Fruit fly (Drosophila melanogaster) whole organism, embryonic: Measurements from ENCODE around the gene CG18788.

Source experiments
- ATbp ChIP-seq: fragments of 200-800 bp; sonication (Bioruptor generic); optimal IDR thresholded peaks from 2 replicates; lab custom pipeline; 2017; ENCODE audit warnings: missing biosample characterization, mild to moderate bottlenecking, missing genetic modification characterization, missing genetic modification reagents
- Ada2b ChIP-seq: fragments of 200-800 bp; sonication (Bioruptor generic); IDR thresholded peaks from 2 replicates; pipeline ENCODE4 v1.3.6; 2022; ENCODE audit warnings: missing biosample characterization, missing genetic modification characterization
- Awh ChIP-seq: fragments of 200-800 bp; sonication (Bioruptor generic); IDR thresholded peaks from 2 replicates; pipeline ENCODE4, ENCODE4 v1.3.6; 2022; ENCODE audit warnings: missing biosample characterization, missing genetic modification characterization
- Blimp-1 ChIP-seq: fragments of 200-800 bp; sonication (Bioruptor generic); optimal IDR thresholded peaks from 3 replicates; lab custom pipeline; 2018; ENCODE audit warnings: missing biosample characterization, missing genetic modification characterization, mild to moderate bottlenecking, moderate library complexity, missing genetic modification reagents
- CG10462 ChIP-seq: fragments of 200-800 bp; sonication (Bioruptor generic); optimal IDR thresholded peaks from 2 replicates; lab custom pipeline; 2016; ENCODE audit warnings: missing biosample characterization, missing genetic modification characterization
- CG11247 ChIP-seq: fragments of 200-800 bp; sonication (Bioruptor generic); IDR thresholded peaks from 2 replicates; pipeline ENCODE4 v1.3.6; 2022; ENCODE audit warnings: missing biosample characterization, missing genetic modification characterization
- CG11723 ChIP-seq: fragments of 200-800 bp; sonication (Bioruptor generic); optimal IDR thresholded peaks from 2 replicates; lab custom pipeline; 2017; ENCODE audit warnings: missing biosample characterization, mild to moderate bottlenecking, missing genetic modification characterization
- CG1233 ChIP-seq: fragments of 200-800 bp; sonication (Bioruptor generic); optimal IDR thresholded peaks from 4 replicates; lab custom pipeline; 2018; ENCODE audit warnings: missing biosample characterization, mild to moderate bottlenecking, missing genetic modification characterization
- CG12391 ChIP-seq: fragments of 200-800 bp; sonication (Bioruptor generic); optimal IDR thresholded peaks from 3 replicates; lab custom pipeline; 2018; ENCODE audit warnings: missing biosample characterization, mild to moderate bottlenecking, missing genetic modification characterization, moderate library complexity
- CG18599 ChIP-seq: fragments of 200-800 bp; sonication (Bioruptor generic); optimal IDR thresholded peaks from 3 replicates; lab custom pipeline; 2017; ENCODE audit warnings: missing biosample characterization, missing genetic modification characterization, mild to moderate bottlenecking, moderate library complexity, missing genetic modification reagents
- CG30020 ChIP-seq: fragments of 200-800 bp; optimal IDR thresholded peaks from 2 replicates; lab custom pipeline; 2019; ENCODE audit warnings: missing biosample characterization, mild to moderate bottlenecking, missing genetic modification characterization, moderate library complexity
- CG32772 ChIP-seq: fragments of 200-800 bp; sonication (Bioruptor generic); IDR thresholded peaks from 2 replicates; pipeline ENCODE4 v1.3.6; 2022; ENCODE audit warnings: missing biosample characterization, missing genetic modification characterization
- CG6254 ChIP-seq: fragments of 200-800 bp; sonication (Bioruptor generic); optimal IDR thresholded peaks from 3 replicates; lab custom pipeline; 2017; ENCODE audit warnings: mild to moderate bottlenecking, missing biosample characterization, missing genetic modification reagents, missing genetic modification characterization
- CG7271 ChIP-seq: fragments of 200-800 bp; sonication (Bioruptor generic); optimal IDR thresholded peaks from 2 replicates; lab custom pipeline; 2018; ENCODE audit warnings: missing biosample characterization, mild to moderate bottlenecking, missing genetic modification characterization, moderate library complexity
- CG8290 ChIP-seq, 3 experiments: fragments of 200-800 bp; sonication (Bioruptor generic); optimal IDR thresholded peaks; 2 replicates each; lab custom pipeline; 2016 to 2019; ENCODE audit warnings: missing biosample characterization in 3 of 3, missing genetic modification characterization in 3 of 3, mild to moderate bottlenecking in 2 of 3, moderate library complexity in 1 of 3
- CG8359 ChIP-seq: fragments of 200-800 bp; sonication (Bioruptor generic); optimal IDR thresholded peaks from 2 replicates; lab custom pipeline; 2017; ENCODE audit warnings: missing biosample characterization, mild to moderate bottlenecking, missing genetic modification characterization, borderline replicate concordance
- D19A ChIP-seq: fragments of 200-800 bp; optimal IDR thresholded peaks from 3 replicates; lab custom pipeline; 2019; ENCODE audit warnings: missing biosample characterization, mild to moderate bottlenecking, missing genetic modification characterization, moderate library complexity
- Dek ChIP-seq: fragments of 200-800 bp; sonication (Bioruptor generic); optimal IDR thresholded peaks from 3 replicates; lab custom pipeline; 2019; ENCODE audit warnings: missing biosample characterization, mild to moderate bottlenecking, missing genetic modification characterization, moderate library complexity
- MTF-1 ChIP-seq: fragments of 200-800 bp; sonication (Bioruptor generic); optimal IDR thresholded peaks from 2 replicates; lab custom pipeline; 2018; ENCODE audit warnings: missing biosample characterization, mild to moderate bottlenecking, missing genetic modification characterization, borderline replicate concordance
- Myb ChIP-seq: fragments of 200-800 bp; sonication (Bioruptor generic); optimal IDR thresholded peaks from 2 replicates; lab custom pipeline; 2016; ENCODE audit warnings: missing biosample characterization, missing genetic modification characterization
- Rfx ChIP-seq: fragments of 200-800 bp; sonication (Bioruptor generic); IDR thresholded peaks from 2 replicates; pipeline ENCODE4 v1.3.6; 2022; ENCODE audit warnings: missing biosample characterization, missing genetic modification characterization
- Spps ChIP-seq: fragments of 200-800 bp; sonication (Bioruptor generic); optimal IDR thresholded peaks from 2 replicates; lab custom pipeline; 2018; ENCODE audit warnings: missing biosample characterization, mild to moderate bottlenecking, missing genetic modification characterization
- ac ChIP-seq: fragments of 200-800 bp; sonication (Bioruptor generic); optimal IDR thresholded peaks from 3 replicates; lab custom pipeline; 2017; ENCODE audit warnings: missing biosample characterization, mild to moderate bottlenecking, missing genetic modification characterization
- ap ChIP-seq: fragments of 200-800 bp; sonication (Bioruptor generic); IDR thresholded peaks from 2 replicates; pipeline ENCODE4 v1.3.6; 2022; ENCODE audit warnings: missing biosample characterization, missing genetic modification characterization
- ara ChIP-seq: fragments of 200-800 bp; sonication (Bioruptor generic); IDR thresholded peaks from 2 replicates; pipeline ENCODE4 v1.3.6; 2022; ENCODE audit warnings: missing biosample characterization, missing genetic modification characterization
- ash1 ChIP-seq: fragments of 200-800 bp; sonication (Bioruptor generic); optimal IDR thresholded peaks from 2 replicates; lab custom pipeline; 2018; ENCODE audit warnings: missing biosample characterization, mild to moderate bottlenecking, missing genetic modification characterization
- br ChIP-seq: fragments of >200 bp; optimal IDR thresholded peaks from 2 replicates; lab custom pipeline; 2017
- bsh ChIP-seq, 2 experiments: fragments of 200-800 bp; sonication (Bioruptor generic); optimal IDR thresholded peaks; 2 replicates each; lab custom pipeline; 2017 to 2018; ENCODE audit warnings: mild to moderate bottlenecking in 2 of 2, missing biosample characterization in 2 of 2, missing genetic modification characterization in 2 of 2, moderate library complexity in 1 of 2
- cad ChIP-seq: fragments of >200 bp; optimal IDR thresholded peaks from 2 replicates; lab custom pipeline; 2017; ENCODE audit warnings: missing biosample characterization, missing genetic modification characterization
- dysf ChIP-seq: fragments of 200-800 bp; sonication (Bioruptor generic); IDR thresholded peaks from 3 replicates; pipeline ENCODE4 v1.3.6; 2022; ENCODE audit warnings: missing biosample characterization, missing genetic modification characterization
- fd102C ChIP-seq: fragments of 200-800 bp; sonication (Bioruptor generic); optimal IDR thresholded peaks from 2 replicates; lab custom pipeline; 2018; ENCODE audit warnings: missing biosample characterization, mild to moderate bottlenecking, missing genetic modification characterization, moderate library complexity
- fd3F ChIP-seq: fragments of 200-800 bp; sonication (Bioruptor generic); optimal IDR thresholded peaks from 2 replicates; lab custom pipeline; 2018; ENCODE audit warnings: missing biosample characterization, mild to moderate bottlenecking, missing genetic modification characterization, moderate library complexity
- fd64A ChIP-seq: fragments of 200-800 bp; sonication (Bioruptor generic); optimal IDR thresholded peaks from 3 replicates; lab custom pipeline; 2018; ENCODE audit warnings: missing biosample characterization, mild to moderate bottlenecking, missing genetic modification characterization
- grau ChIP-seq: fragments of 200-800 bp; optimal IDR thresholded peaks from 3 replicates; lab custom pipeline; 2019; ENCODE audit warnings: missing biosample characterization, mild to moderate bottlenecking, missing genetic modification characterization, moderate library complexity
- kay ChIP-seq: fragments of 200-800 bp; sonication (Bioruptor generic); optimal IDR thresholded peaks from 2 replicates; lab custom pipeline; 2016; ENCODE audit warnings: missing biosample characterization, missing genetic modification characterization
- kni ChIP-seq: fragments of 200-800 bp; sonication (Bioruptor generic); optimal IDR thresholded peaks from 3 replicates; lab custom pipeline; 2017; ENCODE audit warnings: mild to moderate bottlenecking, missing biosample characterization, missing genetic modification reagents, missing genetic modification characterization
- lola ChIP-seq, 3 experiments: fragments of >200 bp in 2 of 3; fragments of 200-800 bp in 1 of 3; sonication (Bioruptor generic) in 1 of 3; optimal IDR thresholded peaks; 2 replicates each; lab custom pipeline; 2017 to 2019; ENCODE audit warnings: missing biosample characterization in 3 of 3, missing genetic modification characterization in 3 of 3, mild to moderate bottlenecking in 1 of 3, moderate library complexity in 1 of 3
- luna ChIP-seq: fragments of 200-800 bp; sonication (Bioruptor generic); optimal IDR thresholded peaks from 2 replicates; lab custom pipeline; 2016; ENCODE audit warnings: missing biosample characterization, missing genetic modification characterization
- nerfin-1 ChIP-seq: fragments of 200-800 bp; sonication (Bioruptor generic); optimal IDR thresholded peaks from 3 replicates; lab custom pipeline; 2019; ENCODE audit warnings: missing biosample characterization, mild to moderate bottlenecking, missing genetic modification characterization, moderate library complexity
- ro ChIP-seq: fragments of 200-800 bp; sonication (Bioruptor generic); IDR thresholded peaks from 2 replicates; pipeline ENCODE4 v1.3.6; 2022; ENCODE audit warnings: missing biosample characterization, missing genetic modification characterization
- row ChIP-seq: fragments of 200-800 bp; sonication (Bioruptor generic); IDR thresholded peaks from 3 replicates; pipeline ENCODE4 v1.3.6; 2022; ENCODE audit warnings: missing biosample characterization, missing genetic modification characterization
- schlank ChIP-seq: fragments of 200-800 bp; sonication (Bioruptor generic); optimal IDR thresholded peaks from 2 replicates; lab custom pipeline; 2018; ENCODE audit warnings: missing biosample characterization, mild to moderate bottlenecking, missing genetic modification characterization
- sisA ChIP-seq: fragments of 200-800 bp; sonication (Bioruptor generic); IDR thresholded peaks from 2 replicates; pipeline ENCODE4 v1.3.6; 2022; ENCODE audit warnings: missing biosample characterization, missing genetic modification characterization
- slbo ChIP-seq: fragments of 200-800 bp; sonication (Bioruptor generic); IDR thresholded peaks from 2 replicates; pipeline ENCODE4 v1.3.6; 2022; ENCODE audit warnings: missing biosample characterization, missing genetic modification characterization
- slou ChIP-seq: fragments of 200-800 bp; sonication (Bioruptor generic); optimal IDR thresholded peaks from 3 replicates; lab custom pipeline; 2016; ENCODE audit warnings: missing biosample characterization, missing genetic modification characterization
- so ChIP-seq: fragments of 200-800 bp; sonication (Bioruptor generic); IDR thresholded peaks from 3 replicates; pipeline ENCODE4 v1.3.6; 2022; ENCODE audit warnings: missing biosample characterization, missing genetic modification characterization
- wek ChIP-seq: fragments of 200-800 bp; sonication (Bioruptor generic); optimal IDR thresholded peaks from 3 replicates; lab custom pipeline; 2018; ENCODE audit warnings: missing biosample characterization, mild to moderate bottlenecking, missing genetic modification characterization, moderate library complexity
- z ChIP-seq: fragments of 200-800 bp; sonication (Bioruptor generic); IDR thresholded peaks from 3 replicates; pipeline ENCODE4 v1.3.6; 2022; ENCODE audit warnings: missing biosample characterization, missing genetic modification characterization
- zf30C ChIP-seq: fragments of 200-800 bp; sonication (Bioruptor generic); optimal IDR thresholded peaks from 3 replicates; lab custom pipeline; 2018; ENCODE audit warnings: missing biosample characterization, mild to moderate bottlenecking, missing genetic modification characterization

Gene CG18788

DNA sequence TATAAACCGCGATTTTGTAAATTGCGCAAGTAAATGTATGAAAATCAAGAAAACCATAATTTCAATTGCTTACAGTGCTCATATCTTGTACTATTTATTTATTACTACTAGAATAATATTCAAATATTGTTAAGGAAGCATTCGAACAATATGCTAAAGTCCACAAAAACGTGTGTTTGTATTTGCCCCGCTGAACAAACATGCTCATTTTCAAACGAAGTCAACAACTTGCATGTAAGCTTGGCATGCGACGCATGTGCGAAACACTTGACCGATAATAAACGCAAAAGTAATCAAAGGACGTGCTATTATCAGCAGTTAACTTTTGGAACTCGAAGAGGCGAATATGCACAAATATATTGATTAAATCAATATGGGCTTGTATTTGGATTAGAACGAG lies 12.8 kb upstream of the CG18788 start (continued):
- TF ChIP-seq CG10462 (GFP tag; lab: Kevin White, UChicago): peak; percentile 56
- TF ChIP-seq CG30020: no peak
- TF ChIP-seq ac (GFP tag; lab: Kevin White, UChicago): peak; percentile 8
- TF ChIP-seq CG6254: peak; percentile 39
- peak; percentile 19 for TF ChIP-seq fd102C (GFP tag; lab: Kevin White, UChicago)
- TF ChIP-seq Rfx (GFP tag; lab: Robert Waterston, UW): peak; percentile 74; the same call in 1 of the 2 replicates
- TF ChIP-seq MTF-1 (GFP tag; lab: Kevin White, UChicago): peak; percentile 78
- peak; percentile 47; the same call in 2 of the 3 replicates for TF ChIP-seq dysf (GFP tag; lab: Robert Waterston, UW)
- TF ChIP-seq ATbp (GFP tag; lab: Kevin White, UChicago): peak; percentile 93
- TF ChIP-seq Blimp-1: peak; percentile 76
- peak; percentile 35 for TF ChIP-seq kay (GFP tag; lab: Kevin White, UChicago)
- TF ChIP-seq so (GFP tag; lab: Robert Waterston, UW): peak; percentile 7; the same call in 2 of the 3 replicates
- TF ChIP-seq ap: no peak
- TF ChIP-seq CG11247 (GFP tag; lab: Robert Waterston, UW): peak; percentile 50; the same call in 1 of the 2 replicates
- no peak for TF ChIP-seq row
- TF ChIP-seq z (GFP tag; lab: Robert Waterston, UW): 0 out of 3 replicates have a peak, but pooled peaks have one; percentile 27
- TF ChIP-seq ara (GFP tag; lab: Robert Waterston, UW): peak; percentile 19; the same call in 1 of the 2 replicates
- TF ChIP-seq sisA (GFP tag; lab: Robert Waterston, UW): no peak
- peak; percentile 75 for TF ChIP-seq schlank (tag; lab: Kevin White, UChicago)
- TF ChIP-seq CG8359 (GFP tag; lab: Kevin White, UChicago): no peak
- peak; percentile 65 for TF ChIP-seq CG12391
- no peak for TF ChIP-seq luna
- no peak for TF ChIP-seq zf30C (GFP tag; lab: Kevin White, UChicago)
- peak; percentile 60 for TF ChIP-seq grau (tag; lab: Kevin White, UChicago)
- peak; percentile 19; the same call in 1 of the 2 replicates for TF ChIP-seq Ada2b
- TF ChIP-seq bsh (GFP tag; optimal IDR thresholded peaks at IDR 0.05; lab: Kevin White, UChicago): peak in 1 of 2 experiments; percentile 87
- peak; percentile 29 for TF ChIP-seq CG7271 (tag; lab: Kevin White, UChicago)
- TF ChIP-seq wek: peak; percentile 83
- 0 out of 2 replicates have a peak, but pooled peaks have one; percentile 8 for TF ChIP-seq slbo
- peak; percentile 73 for TF ChIP-seq CG18599 (GFP tag; lab: Kevin White, UChicago)
- TF ChIP-seq ash1 (GFP tag; lab: Kevin White, UChicago): peak; percentile 61
- peak; percentile 84 for TF ChIP-seq fd64A
- TF ChIP-seq Myb (GFP tag; lab: Kevin White, UChicago): no peak
- peak; percentile 71 for TF ChIP-seq fd3F (GFP tag; lab: Kevin White, UChicago)
- peak; percentile 36 for TF ChIP-seq nerfin-1 (tag; lab: Kevin White, UChicago)
- TF ChIP-seq CG1233: peak; percentile 65
- peak; percentile 31 for TF ChIP-seq kni (GFP tag; lab: Kevin White, UChicago)
- 0 out of 2 replicates have a peak, but pooled peaks have one; percentile 19 for TF ChIP-seq Awh
- TF ChIP-seq lola (GFP tag; optimal IDR thresholded peaks at IDR 0.05; lab: Kevin White, UChicago): peak in 1 of 3 experiments; percentile 62
- no peak for TF ChIP-seq CG32772
- TF ChIP-seq slou: no peak
- TF ChIP-seq cad (GFP tag; lab: Kevin White, UChicago): no peak
- TF ChIP-seq ro (GFP tag; lab: Robert Waterston, UW): no peak
- TF ChIP-seq D19A (tag; lab: Kevin White, UChicago): peak; percentile 27
- TF ChIP-seq CG11723 (GFP tag; lab: Kevin White, UChicago): peak; percentile 42
- peak; percentile 23 for TF ChIP-seq Spps
- TF ChIP-seq br (lab: Kevin White, UChicago): no peak
- no peak for TF ChIP-seq CG8290 (GFP tag; optimal IDR thresholded peaks at IDR 0.05; lab: Kevin White, UChicago)
- peak; percentile 47 to 91 for TF ChIP-seq CG8290 (tag; optimal IDR thresholded peaks at IDR 0.05; lab: Kevin White, UChicago)
- peak; percentile 68 for TF ChIP-seq Dek (tag; lab: Kevin White, UChicago)
